Worm (Caenorhabditis elegans) whole organism, mixed stage, embryonic: Measurements from ENCODE around the gene mig-18.

ENCODE experiments used
- ceh-39 ChIP-seq: fragments of 150-350 bp; optimal IDR thresholded peaks from 2 replicates; lab custom pipeline; 2014; ENCODE audit warnings: missing biosample characterization, missing genetic modification characterization
- drap-1 ChIP-seq: fragments of 200-800 bp; sonication (Bioruptor generic); optimal IDR thresholded peaks from 3 replicates; lab custom pipeline; 2018; ENCODE audit warnings: mild to moderate bottlenecking, missing genetic modification characterization, missing compliant biosample characterization
- elt-3 ChIP-seq: fragments of 150-350 bp; optimal IDR thresholded peaks from 2 replicates; lab custom pipeline; 2014; ENCODE audit warnings: missing biosample characterization, missing genetic modification characterization
- ham-2 ChIP-seq: fragments of 200-800 bp; sonication (Bioruptor generic); optimal IDR thresholded peaks from 2 replicates; lab custom pipeline; 2018; ENCODE audit warnings: mild to moderate bottlenecking, missing genetic modification characterization, missing compliant biosample characterization
- nhr-28 ChIP-seq: fragments of 150-350 bp; optimal IDR thresholded peaks from 2 replicates; lab custom pipeline; 2014; ENCODE audit warnings: missing biosample characterization, missing genetic modification characterization
- unc-39 ChIP-seq: fragments of 150-350 bp; optimal IDR thresholded peaks from 2 replicates; lab custom pipeline; 2014; ENCODE audit warnings: missing biosample characterization, missing genetic modification characterization
- ztf-11 ChIP-seq: fragments of 150-350 bp; optimal IDR thresholded peaks from 2 replicates; lab custom pipeline; 2014; ENCODE audit warnings: missing biosample characterization, missing genetic modification characterization

- TF ChIP-seq nhr-28, result no peak
- TF ChIP-seq ham-2 (GFP tag; lab: Kevin White, UChicago), result no peak
- no peak for TF ChIP-seq drap-1 (GFP tag; lab: Kevin White, UChicago)
- TF ChIP-seq ztf-11 (tag; lab: Kevin White, UChicago), result no peak
- TF ChIP-seq ceh-39, result no peak
- no peak for TF ChIP-seq unc-39 (tag; lab: Kevin White, UChicago)
- no peak for TF ChIP-seq elt-3
Observed at ce11 chrIII:13377249-13377648, 25.8 kb upstream of the mig-18 start.
